Fruit fly (Drosophila melanogaster): ENCODE measurements around the gene Flo2.

Flo2 gene

dm6 chrX:14840417-14840872 lies 1.3 kb downstream of the Flo2 start (continued):
- no peak for TF ChIP-seq CG34224 (GFP tag; IDR thresholded peaks at IDR 0.05; ENCODE audit: partially characterized antibody)
- TF ChIP-seq Lpt (GFP tag; optimal IDR thresholded peaks at IDR 0.05) = no peak
- TF ChIP-seq prd (optimal IDR thresholded peaks at IDR 0.05) = no peak
- no peak for TF ChIP-seq prd (GFP tag; IDR thresholded peaks at IDR 0.05)
- TF ChIP-seq CG12769 (tag; optimal IDR thresholded peaks at IDR 0.05) = no peak
- TF ChIP-seq Doc3 (GFP tag; IDR thresholded peaks at IDR 0.05; ENCODE audit: partially characterized antibody) = no peak
- TF ChIP-seq ind (GFP tag; optimal IDR thresholded peaks at IDR 0.05) = peak; percentile 20
- TF ChIP-seq CG7839 (tag; optimal IDR thresholded peaks at IDR 0.05) = peak; percentile 74
- no peak for TF ChIP-seq CTCF (GFP tag; optimal IDR thresholded peaks at IDR 0.05)
- peak; percentile 30 for TF ChIP-seq trem (tag; optimal IDR thresholded peaks at IDR 0.05)
- TF ChIP-seq Sry-β (GFP tag; optimal IDR thresholded peaks at IDR 0.05) = no peak
- TF ChIP-seq CG6791 (GFP tag; IDR thresholded peaks at IDR 0.05; ENCODE audit: partially characterized antibody) = no peak
- TF ChIP-seq chn (GFP tag; optimal IDR thresholded peaks at IDR 0.05) = no peak
- no peak for TF ChIP-seq Lhr (GFP tag; optimal IDR thresholded peaks at IDR 0.05)
- TF ChIP-seq Hr3 (GFP tag; optimal IDR thresholded peaks at IDR 0.05) = peak; percentile 22
- no peak for TF ChIP-seq Dip2 (GFP tag; IDR thresholded peaks at IDR 0.05)
- no peak for TF ChIP-seq Hr78 (GFP tag; optimal IDR thresholded peaks at IDR 0.05)
- TF ChIP-seq CG6175 (GFP tag; IDR thresholded peaks at IDR 0.05) = no peak
- TF ChIP-seq crc (GFP tag; optimal IDR thresholded peaks at IDR 0.05) = no peak
- no peak for TF ChIP-seq croc (GFP tag; conservative IDR thresholded peaks at IDR 0.05)
- TF ChIP-seq vfl (GFP tag; optimal IDR thresholded peaks at IDR 0.05) = no peak
- peak; percentile 30 for TF ChIP-seq D19A (tag; optimal IDR thresholded peaks at IDR 0.05)
- TF ChIP-seq HLHmδ (GFP tag; optimal IDR thresholded peaks at IDR 0.05) = no peak
- TF ChIP-seq CG34422 (GFP tag; IDR thresholded peaks at IDR 0.05) = no peak
- no peak for TF ChIP-seq pho (GFP tag; optimal IDR thresholded peaks at IDR 0.05)
- no peak for TF ChIP-seq cg (GFP tag; optimal IDR thresholded peaks at IDR 0.05)
- TF ChIP-seq CG13775 (GFP tag; optimal IDR thresholded peaks at IDR 0.05) = peak; percentile 42
- no peak for TF ChIP-seq CG7928 (GFP tag; optimal IDR thresholded peaks at IDR 0.05)
- TF ChIP-seq CG12219 (GFP tag; optimal IDR thresholded peaks at IDR 0.05) = no peak
- peak; percentile 0 for TF ChIP-seq CG2120 (GFP tag; optimal IDR thresholded peaks at IDR 0.05)
- no peak for TF ChIP-seq CG33213 (GFP tag; optimal IDR thresholded peaks at IDR 0.05)
- TF ChIP-seq CG3838 (GFP tag; optimal IDR thresholded peaks at IDR 0.05) = no peak
- peak; percentile 47; the same call in 1 of the 2 replicates for TF ChIP-seq lmd (GFP tag; IDR thresholded peaks at IDR 0.05)
- TF ChIP-seq al (GFP tag; IDR thresholded peaks at IDR 0.05) = peak; percentile 27; the same call in 1 of the 2 replicates
- TF ChIP-seq CG11456 (GFP tag; IDR thresholded peaks at IDR 0.05) = no peak
- no peak for TF ChIP-seq CG1832 (GFP tag; optimal IDR thresholded peaks at IDR 0.05)
- no peak for TF ChIP-seq CG11085 (GFP tag; IDR thresholded peaks at IDR 0.05)
- TF ChIP-seq CG5180 (GFP tag; optimal IDR thresholded peaks at IDR 0.05) = no peak
- no peak for TF ChIP-seq CG10654 (GFP tag; optimal IDR thresholded peaks at IDR 0.05)
- no peak for TF ChIP-seq gsb (GFP tag; IDR thresholded peaks at IDR 0.05)
- TF ChIP-seq Rx (GFP tag; IDR thresholded peaks at IDR 0.05) = no peak
- no peak for TF ChIP-seq nmo (GFP tag; optimal IDR thresholded peaks at IDR 0.05)
- TF ChIP-seq Sin3A (optimal IDR thresholded peaks at IDR 0.05) = no peak
- TF ChIP-seq kni (GFP tag; optimal IDR thresholded peaks at IDR 0.05) = no peak
- TF ChIP-seq bcd (GFP tag; optimal IDR thresholded peaks at IDR 0.05) = peak; percentile 15
- no peak for TF ChIP-seq tio (GFP tag; optimal IDR thresholded peaks at IDR 0.05)
- no peak for TF ChIP-seq CG3407 (GFP tag; optimal IDR thresholded peaks at IDR 0.05)
- TF ChIP-seq ttk (GFP tag; IDR thresholded peaks at IDR 0.05) = no peak
- no peak for TF ChIP-seq yki (optimal IDR thresholded peaks at IDR 0.05)
- TF ChIP-seq Fer2 (tag; optimal IDR thresholded peaks at IDR 0.05) = no peak
- TF ChIP-seq D (optimal IDR thresholded peaks at IDR 0.05) = no peak
- TF ChIP-seq D (GFP tag; optimal IDR thresholded peaks at IDR 0.05) = peak; percentile 31
- TF ChIP-seq gro (GFP tag; optimal IDR thresholded peaks at IDR 0.05) = no peak
